Fruit fly (Drosophila melanogaster) whole organism, embryonic: ENCODE data around the gene CG8563.

ENCODE experiments used
- BtbVII ChIP-seq: fragments of 200-800 bp; sonication (Bioruptor generic); optimal IDR thresholded peaks from 3 replicates; lab custom pipeline; 2017; ENCODE audit warnings: missing biosample characterization, mild to moderate bottlenecking, missing genetic modification characterization
- CG1024 ChIP-seq: fragments of 200-800 bp; sonication (Bioruptor generic); IDR thresholded peaks from 2 replicates; pipeline ENCODE4 v1.3.6; 2022; ENCODE audit warnings: missing biosample characterization, missing genetic modification characterization
- CG10366 ChIP-seq: fragments of 200-800 bp; sonication (Bioruptor generic); IDR thresholded peaks from 2 replicates; pipeline ENCODE4 v1.3.6; 2022; ENCODE audit warnings: missing biosample characterization, missing genetic modification characterization
- CG10431 ChIP-seq: fragments of 200-800 bp; sonication (Bioruptor generic); optimal IDR thresholded peaks from 3 replicates; lab custom pipeline; 2018; ENCODE audit warnings: missing biosample characterization, mild to moderate bottlenecking, missing genetic modification characterization
- CG11247 ChIP-seq: fragments of 200-800 bp; sonication (Bioruptor generic); IDR thresholded peaks from 2 replicates; pipeline ENCODE4 v1.3.6; 2022; ENCODE audit warnings: missing biosample characterization, missing genetic modification characterization
- CG12744 ChIP-seq: fragments of 200-800 bp; sonication (Bioruptor generic); optimal IDR thresholded peaks from 2 replicates; lab custom pipeline; 2016; ENCODE audit warnings: missing biosample characterization, missing genetic modification characterization
- CG14860 ChIP-seq: fragments of 200-800 bp; sonication (Bioruptor generic); IDR thresholded peaks from 3 replicates; pipeline ENCODE4 v1.3.6; 2022; ENCODE audit warnings: missing biosample characterization, missing genetic modification characterization; ENCODE audit not compliant: partially characterized antibody
- CG15269 ChIP-seq: fragments of 200-800 bp; sonication (Bioruptor generic); optimal IDR thresholded peaks from 2 replicates; lab custom pipeline; 2018; ENCODE audit warnings: missing biosample characterization, mild to moderate bottlenecking, missing genetic modification characterization, moderate library complexity
- CG1602 ChIP-seq: fragments of 200-800 bp; sonication (Bioruptor generic); optimal IDR thresholded peaks from 3 replicates; lab custom pipeline; 2016; ENCODE audit warnings: missing biosample characterization, missing genetic modification characterization
- CG2199 ChIP-seq: fragments of 200-800 bp; sonication (Bioruptor generic); IDR thresholded peaks from 3 replicates; pipeline ENCODE4 v1.3.6; 2022; ENCODE audit warnings: missing biosample characterization, missing genetic modification characterization
- CG30403 ChIP-seq: fragments of 200-800 bp; sonication (Bioruptor generic); optimal IDR thresholded peaks from 3 replicates; lab custom pipeline; 2016; ENCODE audit warnings: missing biosample characterization, missing genetic modification characterization
- CG31441 ChIP-seq: fragments of 200-800 bp; sonication (Bioruptor generic); IDR thresholded peaks from 2 replicates; pipeline ENCODE4 v1.3.6; 2022; ENCODE audit warnings: missing biosample characterization, missing genetic modification characterization
- CG34422 ChIP-seq: fragments of 200-800 bp; sonication (Bioruptor generic); IDR thresholded peaks from 3 replicates; pipeline ENCODE4 v1.3.6; 2022; ENCODE audit warnings: missing biosample characterization, missing genetic modification characterization
- CG4360 ChIP-seq: fragments of 200-800 bp; sonication (Bioruptor generic); IDR thresholded peaks from 2 replicates; pipeline ENCODE4 v1.3.6; 2022; ENCODE audit warnings: missing biosample characterization, missing genetic modification characterization
- CG7963 ChIP-seq: fragments of 200-800 bp; sonication (Bioruptor generic); IDR thresholded peaks from 3 replicates; pipeline ENCODE4 v1.3.6; 2022; ENCODE audit warnings: missing biosample characterization, missing genetic modification characterization; ENCODE audit not compliant: partially characterized antibody
- CG9727 ChIP-seq: fragments of 200-800 bp; sonication (Bioruptor generic); optimal IDR thresholded peaks from 3 replicates; lab custom pipeline; 2017; ENCODE audit warnings: missing biosample characterization, mild to moderate bottlenecking, missing genetic modification characterization
- Deaf1 ChIP-seq: fragments of 200-800 bp; optimal IDR thresholded peaks from 3 replicates; lab custom pipeline; 2019; ENCODE audit warnings: missing biosample characterization, mild to moderate bottlenecking, missing genetic modification characterization, moderate library complexity
- Ets97D ChIP-seq: fragments of 200-800 bp; sonication (Bioruptor generic); optimal IDR thresholded peaks from 3 replicates; lab custom pipeline; 2016; ENCODE audit warnings: missing biosample characterization, missing genetic modification characterization
- Fer2 ChIP-seq: fragments of 200-800 bp; sonication (Bioruptor generic); optimal IDR thresholded peaks from 2 replicates; lab custom pipeline; 2018; ENCODE audit warnings: missing biosample characterization, mild to moderate bottlenecking, missing genetic modification characterization, moderate library complexity
- GATAe ChIP-seq: fragments of 200-800 bp; sonication (Bioruptor generic); conservative IDR thresholded peaks from 2 replicates; pipeline ENCODE4 v1.3.6; 2022; ENCODE audit warnings: missing biosample characterization, missing genetic modification characterization
- HLH3B ChIP-seq: fragments of 200-800 bp; sonication (Bioruptor generic); IDR thresholded peaks from 2 replicates; pipeline ENCODE4 v1.3.6; 2022; ENCODE audit warnings: missing biosample characterization, missing genetic modification characterization
- Hr39 ChIP-seq: fragments of >200 bp; optimal IDR thresholded peaks from 2 replicates; lab custom pipeline; 2017
- Hsf ChIP-seq: fragments of 200-800 bp; sonication (Bioruptor generic); optimal IDR thresholded peaks from 3 replicates; lab custom pipeline; 2016; ENCODE audit warnings: missing biosample characterization, missing genetic modification characterization
- MESR4 ChIP-seq: fragments of 200-800 bp; sonication (Bioruptor generic); optimal IDR thresholded peaks from 2 replicates; lab custom pipeline; 2018; ENCODE audit warnings: missing biosample characterization, mild to moderate bottlenecking, missing genetic modification characterization, moderate library complexity
- Mad ChIP-seq: fragments of 200-800 bp; sonication (Bioruptor generic); optimal IDR thresholded peaks from 2 replicates; lab custom pipeline; 2016; ENCODE audit warnings: missing biosample characterization, missing genetic modification characterization
- NC2α ChIP-seq: fragments of 200-800 bp; sonication (Bioruptor generic); optimal IDR thresholded peaks from 2 replicates; lab custom pipeline; 2016; ENCODE audit warnings: missing biosample characterization, missing genetic modification characterization
- Ravus ChIP-seq: fragments of 200-800 bp; sonication (Bioruptor generic); IDR thresholded peaks from 2 replicates; pipeline ENCODE4 v1.3.6; 2022; ENCODE audit warnings: missing biosample characterization, missing genetic modification characterization
- Scr ChIP-seq: fragments of 200-800 bp; sonication (Bioruptor generic); IDR thresholded peaks from 2 replicates; pipeline ENCODE4 v1.3.6; 2022; ENCODE audit warnings: missing biosample characterization, missing genetic modification characterization; ENCODE audit not compliant: partially characterized antibody
- Trl ChIP-seq, 3 experiments: fragments of >200 bp in 2 of 3; fragments of 200-800 bp in 1 of 3; sonication (Bioruptor generic) in 1 of 3; optimal IDR thresholded peaks; 2 replicates in 1 of 3; 3 replicates in 2 of 3; lab custom pipeline; 2016 to 2017; ENCODE audit warnings: missing biosample characterization in 1 of 3, missing genetic modification characterization in 1 of 3
- croc ChIP-seq: fragments of 200-800 bp; sonication (Bioruptor generic); conservative IDR thresholded peaks from 3 replicates; pipeline ENCODE4 v1.3.6; 2022; ENCODE audit warnings: missing biosample characterization, missing genetic modification characterization
- dimm ChIP-seq: fragments of 200-800 bp; sonication (Bioruptor generic); IDR thresholded peaks from 2 replicates; pipeline ENCODE4 v1.3.6; 2022; ENCODE audit warnings: missing biosample characterization, missing genetic modification characterization
- gcm ChIP-seq: fragments of 200-800 bp; sonication (Bioruptor generic); optimal IDR thresholded peaks from 2 replicates; lab custom pipeline; 2019; ENCODE audit warnings: missing biosample characterization, mild to moderate bottlenecking, missing genetic modification characterization, moderate library complexity
- h ChIP-seq: fragments of >200 bp; optimal IDR thresholded peaks from 2 replicates; lab custom pipeline; 2017
- hbn ChIP-seq: fragments of 200-800 bp; sonication (Bioruptor generic); IDR thresholded peaks from 2 replicates; pipeline ENCODE4 v1.3.6; 2022; ENCODE audit warnings: missing biosample characterization, missing genetic modification characterization; ENCODE audit not compliant: partially characterized antibody
- inv ChIP-seq: fragments of 200-800 bp; sonication (Bioruptor generic); IDR thresholded peaks from 2 replicates; pipeline ENCODE4 v1.3.6; 2022; ENCODE audit warnings: missing biosample characterization, missing genetic modification characterization; ENCODE audit not compliant: partially characterized antibody
- maf-S ChIP-seq: fragments of 200-800 bp; sonication (Bioruptor generic); optimal IDR thresholded peaks from 2 replicates; lab custom pipeline; 2016; ENCODE audit warnings: missing biosample characterization, missing genetic modification characterization
- oc ChIP-seq: fragments of 200-800 bp; sonication (Bioruptor generic); optimal IDR thresholded peaks from 2 replicates; lab custom pipeline; 2018; ENCODE audit warnings: missing biosample characterization, mild to moderate bottlenecking, missing genetic modification characterization, moderate library complexity
- org-1 ChIP-seq: fragments of 200-800 bp; sonication (Bioruptor generic); optimal IDR thresholded peaks from 2 replicates; lab custom pipeline; 2017; ENCODE audit warnings: missing biosample characterization, missing genetic modification characterization
- pan ChIP-seq, 4 experiments: fragments of >200 bp in 3 of 4; fragments of 200-800 bp in 1 of 4; sonication (Bioruptor generic) in 1 of 4; optimal IDR thresholded peaks in 3 of 4; IDR thresholded peaks in 1 of 4; 2 replicates each; pipeline versions ENCODE4 v1.3.6 to Lab custom; 2017 to 2022; ENCODE audit warnings: missing biosample characterization in 2 of 4, missing genetic modification characterization in 2 of 4, mixed read lengths in 1 of 4
- phol ChIP-seq: fragments of 200-800 bp; sonication (Bioruptor generic); optimal IDR thresholded peaks from 3 replicates; lab custom pipeline; 2018; ENCODE audit warnings: missing biosample characterization, mild to moderate bottlenecking, missing genetic modification characterization, moderate library complexity
- schlank ChIP-seq: fragments of 200-800 bp; sonication (Bioruptor generic); optimal IDR thresholded peaks from 2 replicates; lab custom pipeline; 2018; ENCODE audit warnings: missing biosample characterization, mild to moderate bottlenecking, missing genetic modification characterization
- sens ChIP-seq: fragments of 200-800 bp; sonication (Bioruptor generic); peaks from one replicate; lab custom pipeline; 2016; ENCODE audit warnings: missing biosample characterization, missing genetic modification characterization
- seq ChIP-seq: fragments of 200-800 bp; sonication (Bioruptor generic); IDR thresholded peaks from 2 replicates; pipeline ENCODE4 v1.3.6; 2022; ENCODE audit warnings: missing biosample characterization, missing genetic modification characterization
- sisA ChIP-seq: fragments of 200-800 bp; sonication (Bioruptor generic); IDR thresholded peaks from 2 replicates; pipeline ENCODE4 v1.3.6; 2022; ENCODE audit warnings: missing biosample characterization, missing genetic modification characterization
- so ChIP-seq: fragments of 200-800 bp; sonication (Bioruptor generic); IDR thresholded peaks from 3 replicates; pipeline ENCODE4 v1.3.6; 2022; ENCODE audit warnings: missing biosample characterization, missing genetic modification characterization
- stc ChIP-seq: fragments of 200-800 bp; sonication (Bioruptor generic); IDR thresholded peaks from 2 replicates; pipeline ENCODE4 v1.3.6; 2022; ENCODE audit warnings: missing biosample characterization, missing genetic modification characterization
- unc-4 ChIP-seq: fragments of 200-800 bp; sonication (Bioruptor generic); IDR thresholded peaks from 2 replicates; pipeline ENCODE4 v1.3.6; 2022; ENCODE audit warnings: missing biosample characterization, missing genetic modification characterization; ENCODE audit not compliant: partially characterized antibody
- wor ChIP-seq: fragments of 200-800 bp; sonication (Bioruptor generic); IDR thresholded peaks from 2 replicates; pipeline ENCODE4 v1.3.6; 2022; ENCODE audit warnings: missing biosample characterization, missing genetic modification characterization
- zen ChIP-seq: fragments of 200-800 bp; sonication (Bioruptor generic); optimal IDR thresholded peaks from 3 replicates; lab custom pipeline; 2018; ENCODE audit warnings: missing biosample characterization, mild to moderate bottlenecking, missing genetic modification characterization, moderate library complexity

Gene CG8563

DNA sequence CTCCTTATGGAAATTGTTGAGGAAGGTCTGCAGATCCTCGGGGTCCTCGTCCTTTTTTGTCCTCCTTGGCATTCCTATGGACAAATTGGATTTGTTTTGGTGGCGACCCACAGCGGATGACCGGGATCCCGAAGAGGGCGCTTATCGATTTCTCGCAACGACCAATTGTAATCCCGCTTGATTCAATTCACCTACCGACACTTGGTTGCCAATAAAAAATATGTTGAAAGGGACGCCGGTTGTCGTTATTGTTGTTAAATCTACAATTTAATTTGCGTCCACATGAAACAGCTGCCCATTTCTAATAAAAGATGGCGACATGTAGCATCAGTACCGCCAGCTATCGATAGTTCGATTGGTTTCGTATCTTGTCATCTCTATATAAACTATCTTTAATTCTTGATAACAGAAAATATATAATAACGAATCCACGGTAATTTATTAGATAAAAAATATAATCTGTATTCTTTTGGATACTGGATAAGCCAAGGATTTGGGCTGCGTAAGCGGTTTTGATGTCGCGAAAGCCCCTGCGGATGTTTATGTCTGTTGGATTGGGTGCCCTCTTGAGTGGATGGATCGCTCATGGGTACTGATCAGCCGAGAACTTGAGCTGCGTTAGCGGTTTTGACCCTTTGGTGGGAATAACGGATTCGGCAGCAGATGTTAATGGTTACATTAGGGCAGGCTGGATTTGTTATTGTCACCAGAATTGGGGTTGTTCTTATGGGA, 34.0 kb upstream of the CG8563 start, which contains the start of gene CTCF (continued):
- TF ChIP-seq Scr (peak; percentile 80), CG14860 (GFP tag; lab: Robert Waterston, UW) (peak; percentile 65), GATAe (GFP tag; lab: Robert Waterston, UW) (peak; percentile 69), stc (GFP tag; lab: Robert Waterston, UW) (no peak), so (GFP tag; lab: Robert Waterston, UW) (no peak), CG1602 (GFP tag; lab: Kevin White, UChicago) (peak; percentile 3), dimm (no peak), CG4360 (GFP tag; lab: Robert Waterston, UW) (no peak), CG9727 (GFP tag; lab: Kevin White, UChicago) (peak; percentile 55), org-1 (GFP tag; lab: Kevin White, UChicago) (no peak), unc-4 (GFP tag; lab: Robert Waterston, UW) (peak; percentile 88), CG30403 (GFP tag; lab: Kevin White, UChicago) (peak; percentile 43), Trl (optimal IDR thresholded peaks at IDR 0.05; lab: Kevin White, UChicago) (no peak), Trl (GFP tag; optimal IDR thresholded peaks at IDR 0.05; lab: Kevin White, UChicago) (peak; percentile 17), Fer2 (no peak), Mad (GFP tag; lab: Kevin White, UChicago) (peak; percentile 17), zen (tag; lab: Kevin White, UChicago) (peak; percentile 18), CG7963 (peak; percentile 68), NC2α (GFP tag; lab: Kevin White, UChicago) (peak; percentile 43), Hsf (GFP tag; lab: Kevin White, UChicago) (peak; percentile 62), CG10431 (GFP tag; lab: Kevin White, UChicago) (peak; percentile 51), oc (no peak), wor (GFP tag; lab: Robert Waterston, UW) (no peak; the same call in 1 of the 2 replicates), CG34422 (GFP tag; lab: Robert Waterston, UW) (peak; percentile 63), CG11247 (GFP tag; lab: Robert Waterston, UW) (peak; percentile 45; the same call in 1 of the 2 replicates), CG15269 (tag; lab: Kevin White, UChicago) (peak; percentile 37), CG12744 (GFP tag; lab: Kevin White, UChicago) (no peak), HLH3B (peak; percentile 51), h (lab: Kevin White, UChicago) (no peak), CG2199 (GFP tag; lab: Robert Waterston, UW) (no peak), croc (GFP tag; lab: Robert Waterston, UW) (peak; percentile 55; the same call in 2 of the 3 replicates), Ets97D (GFP tag; lab: Kevin White, UChicago) (peak; percentile 70), CG10366 (GFP tag; lab: Robert Waterston, UW) (peak; percentile 42; the same call in 1 of the 2 replicates), CG31441 (GFP tag; lab: Robert Waterston, UW) (peak; percentile 40; the same call in 1 of the 2 replicates), gcm (GFP tag; lab: Kevin White, UChicago) (peak; percentile 35), hbn (GFP tag; lab: Robert Waterston, UW) (peak; percentile 61), CG1024 (GFP tag; lab: Robert Waterston, UW) (peak; percentile 13; the same call in 1 of the 2 replicates), BtbVII (GFP tag; lab: Kevin White, UChicago) (peak; percentile 32), seq (GFP tag; lab: Robert Waterston, UW) (0 out of 2 replicates have a peak, but pooled peaks have one; percentile 8), MESR4 (peak; percentile 76), Ravus (GFP tag; lab: Robert Waterston, UW) (no peak), pan (optimal IDR thresholded peaks at IDR 0.05; lab: Kevin White, UChicago) (no peak), pan (GFP tag; optimal IDR thresholded peaks at IDR 0.05 in 1 of 2, IDR thresholded peaks at IDR 0.05 in 1 of 2) (peak in 1 of 2 experiments; percentile 68), inv (GFP tag; lab: Robert Waterston, UW) (peak; percentile 55; the same call in 1 of the 2 replicates), maf-S (GFP tag; lab: Kevin White, UChicago) (no peak), schlank (no peak), Deaf1 (tag; lab: Kevin White, UChicago) (no peak), sens (peak; percentile 87), phol (peak; percentile 100), Hr39 (lab: Kevin White, UChicago) (no peak), sisA (GFP tag; lab: Robert Waterston, UW) (peak; percentile 19; the same call in 1 of the 2 replicates)
